Fruit fly (Drosophila melanogaster) whole organism, embryonic: ENCODE data around the gene beat-IIIc.

ENCODE experiments used
- Abd-B ChIP-seq: fragments of 200-800 bp; sonication (Bioruptor generic); optimal IDR thresholded peaks from 2 replicates; lab custom pipeline; 2018; ENCODE audit warnings: missing biosample characterization, mild to moderate bottlenecking, missing genetic modification characterization, moderate library complexity
- CG11504 ChIP-seq: fragments of 200-800 bp; sonication (Bioruptor generic); optimal IDR thresholded peaks from 3 replicates; lab custom pipeline; 2019; ENCODE audit warnings: missing biosample characterization, mild to moderate bottlenecking, missing genetic modification characterization, moderate library complexity
- CG11723 ChIP-seq: fragments of 200-800 bp; sonication (Bioruptor generic); optimal IDR thresholded peaks from 2 replicates; lab custom pipeline; 2017; ENCODE audit warnings: missing biosample characterization, mild to moderate bottlenecking, missing genetic modification characterization
- CG13424 ChIP-seq: fragments of 200-800 bp; sonication (Bioruptor generic); optimal IDR thresholded peaks from 2 replicates; lab custom pipeline; 2019; ENCODE audit warnings: missing biosample characterization, mild to moderate bottlenecking, missing genetic modification characterization, moderate library complexity
- CG2202 ChIP-seq: fragments of 200-800 bp; sonication (Bioruptor generic); optimal IDR thresholded peaks from 2 replicates; lab custom pipeline; 2018; ENCODE audit warnings: missing biosample characterization, mild to moderate bottlenecking, missing genetic modification characterization
- CG4282 ChIP-seq: fragments of 200-800 bp; sonication (Bioruptor generic); optimal IDR thresholded peaks from 2 replicates; lab custom pipeline; 2016; ENCODE audit warnings: missing biosample characterization, missing genetic modification characterization
- Camta ChIP-seq: fragments of 200-800 bp; sonication (Bioruptor generic); optimal IDR thresholded peaks from 2 replicates; lab custom pipeline; 2016; ENCODE audit warnings: missing biosample characterization, missing genetic modification characterization
- MESR4 ChIP-seq: fragments of 200-800 bp; sonication (Bioruptor generic); optimal IDR thresholded peaks from 2 replicates; lab custom pipeline; 2018; ENCODE audit warnings: missing biosample characterization, mild to moderate bottlenecking, missing genetic modification characterization, moderate library complexity
- Spps ChIP-seq: fragments of 200-800 bp; sonication (Bioruptor generic); optimal IDR thresholded peaks from 2 replicates; lab custom pipeline; 2018; ENCODE audit warnings: missing biosample characterization, mild to moderate bottlenecking, missing genetic modification characterization
- ato ChIP-seq: fragments of 200-800 bp; sonication (Bioruptor generic); IDR thresholded peaks from 2 replicates; pipeline ENCODE4 v1.3.6; 2022; ENCODE audit warnings: missing biosample characterization, missing genetic modification characterization; ENCODE audit not compliant: partially characterized antibody
- dimm ChIP-seq: fragments of 200-800 bp; sonication (Bioruptor generic); IDR thresholded peaks from 2 replicates; pipeline ENCODE4 v1.3.6; 2022; ENCODE audit warnings: missing biosample characterization, missing genetic modification characterization
- emc ChIP-seq: fragments of 200-800 bp; sonication (Bioruptor generic); optimal IDR thresholded peaks from 2 replicates; lab custom pipeline; 2016; ENCODE audit warnings: missing biosample characterization, missing genetic modification characterization
- fd64A ChIP-seq: fragments of 200-800 bp; sonication (Bioruptor generic); optimal IDR thresholded peaks from 3 replicates; lab custom pipeline; 2018; ENCODE audit warnings: missing biosample characterization, mild to moderate bottlenecking, missing genetic modification characterization
- tll ChIP-seq, 2 experiments: fragments of 200-800 bp in 1 of 2; fragments of >200 bp in 1 of 2; sonication (Bioruptor generic) in 1 of 2; optimal IDR thresholded peaks; 2 replicates each; lab custom pipeline; 2017 to 2019; ENCODE audit warnings: missing biosample characterization in 2 of 2, missing genetic modification characterization in 2 of 2, mild to moderate bottlenecking in 1 of 2, moderate library complexity in 1 of 2

DNA sequence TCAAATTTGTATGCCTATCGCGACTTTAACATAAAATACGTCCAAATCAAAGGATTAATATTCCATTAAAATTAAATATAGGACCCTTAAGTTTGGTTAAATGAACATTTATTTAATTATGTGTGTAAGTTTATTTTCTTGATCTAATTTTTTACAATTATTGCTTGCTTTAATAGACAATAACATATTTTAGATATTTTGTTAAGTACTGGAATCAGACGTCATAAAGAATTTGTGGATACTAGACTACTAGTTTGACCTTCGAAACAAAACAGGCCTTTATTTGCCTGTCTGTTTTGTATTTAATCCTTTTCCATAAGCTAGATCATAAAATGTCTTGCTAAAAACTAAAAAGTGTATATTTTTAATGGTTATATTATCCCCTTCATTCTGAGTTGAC is 87.4 kb downstream of the beat-IIIc start, which contains the start of gene CG34169:
- TF ChIP-seq Abd-B (GFP tag; lab: Kevin White, UChicago): no peak
- no peak for TF ChIP-seq Camta (GFP tag; lab: Kevin White, UChicago)
- TF ChIP-seq CG11504 (tag; lab: Kevin White, UChicago): no peak
- no peak for TF ChIP-seq CG11723 (GFP tag; lab: Kevin White, UChicago)
- TF ChIP-seq fd64A (GFP tag; lab: Kevin White, UChicago): no peak
- no peak for TF ChIP-seq MESR4 (GFP tag; lab: Kevin White, UChicago)
- no peak for TF ChIP-seq CG2202 (tag; lab: Kevin White, UChicago)
- no peak for TF ChIP-seq emc
- TF ChIP-seq dimm: no peak
- no peak for TF ChIP-seq Spps (tag; lab: Kevin White, UChicago)
- no peak for TF ChIP-seq tll (GFP tag; optimal IDR thresholded peaks at IDR 0.05; lab: Kevin White, UChicago)
- TF ChIP-seq ato: no peak
- TF ChIP-seq CG13424 (tag; lab: Kevin White, UChicago): no peak
- no peak for TF ChIP-seq CG4282
